Fruit fly (Drosophila melanogaster) whole organism, embryonic: ENCODE measurements around the gene Tsp5D.

ENCODE experiments used
- ATbp ChIP-seq: fragments of 200-800 bp; sonication (Bioruptor generic); optimal IDR thresholded peaks from 2 replicates; lab custom pipeline; 2017; ENCODE audit warnings: missing biosample characterization, mild to moderate bottlenecking, missing genetic modification characterization, missing genetic modification reagents
- Adf1 ChIP-seq: fragments of 200-800 bp; sonication (Bioruptor generic); IDR thresholded peaks from 2 replicates; pipeline ENCODE4 v1.3.6; 2022; ENCODE audit warnings: missing biosample characterization, missing genetic modification characterization
- Asciz ChIP-seq: fragments of 200-800 bp; sonication (Bioruptor generic); optimal IDR thresholded peaks from 2 replicates; lab custom pipeline; 2017; ENCODE audit warnings: missing biosample characterization, mild to moderate bottlenecking, missing genetic modification characterization, missing genetic modification reagents
- CG10543 ChIP-seq: fragments of 200-800 bp; sonication (Bioruptor generic); optimal IDR thresholded peaks from 3 replicates; lab custom pipeline; 2017; ENCODE audit warnings: missing biosample characterization, mild to moderate bottlenecking, missing genetic modification characterization, moderate library complexity
- CG10979 ChIP-seq: fragments of 200-800 bp; sonication (Bioruptor generic); optimal IDR thresholded peaks from 2 replicates; lab custom pipeline; 2018; ENCODE audit warnings: missing biosample characterization, mild to moderate bottlenecking, missing genetic modification characterization, moderate library complexity
- CG12219 ChIP-seq: fragments of 200-800 bp; sonication (Bioruptor generic); optimal IDR thresholded peaks from 3 replicates; lab custom pipeline; 2018; ENCODE audit warnings: missing biosample characterization, mild to moderate bottlenecking, missing genetic modification characterization
- CG12236 ChIP-seq: fragments of 200-800 bp; sonication (Bioruptor generic); optimal IDR thresholded peaks from 2 replicates; lab custom pipeline; 2016; ENCODE audit warnings: missing biosample characterization, missing genetic modification characterization
- CG12391 ChIP-seq: fragments of 200-800 bp; sonication (Bioruptor generic); optimal IDR thresholded peaks from 3 replicates; lab custom pipeline; 2018; ENCODE audit warnings: missing biosample characterization, mild to moderate bottlenecking, missing genetic modification characterization, moderate library complexity
- CG14710 ChIP-seq: fragments of 200-800 bp; sonication (Bioruptor generic); optimal IDR thresholded peaks from 3 replicates; lab custom pipeline; 2019; ENCODE audit warnings: missing biosample characterization, mild to moderate bottlenecking, missing genetic modification characterization, moderate library complexity
- CG15073 ChIP-seq: fragments of 200-800 bp; sonication (Bioruptor generic); optimal IDR thresholded peaks from 2 replicates; lab custom pipeline; 2016; ENCODE audit warnings: missing biosample characterization, missing genetic modification characterization
- CG15269 ChIP-seq: fragments of 200-800 bp; sonication (Bioruptor generic); optimal IDR thresholded peaks from 2 replicates; lab custom pipeline; 2018; ENCODE audit warnings: missing biosample characterization, mild to moderate bottlenecking, missing genetic modification characterization, moderate library complexity
- CG1603 ChIP-seq: fragments of 200-800 bp; sonication (Bioruptor generic); optimal IDR thresholded peaks from 2 replicates; lab custom pipeline; 2019; ENCODE audit warnings: missing biosample characterization, mild to moderate bottlenecking, missing genetic modification characterization, moderate library complexity
- CG17361 ChIP-seq: fragments of 200-800 bp; sonication (Bioruptor generic); IDR thresholded peaks from 3 replicates; pipeline ENCODE4 v1.3.6; 2022; ENCODE audit warnings: missing biosample characterization, missing genetic modification characterization
- CG2875 ChIP-seq: fragments of 200-800 bp; sonication (Bioruptor generic); optimal IDR thresholded peaks from 2 replicates; lab custom pipeline; 2017; ENCODE audit warnings: missing biosample characterization, mild to moderate bottlenecking, missing genetic modification characterization, missing genetic modification reagents
- CG32767 ChIP-seq: fragments of 200-800 bp; sonication (Bioruptor generic); IDR thresholded peaks from 2 replicates; pipeline ENCODE4 v1.3.6; 2022; ENCODE audit warnings: missing biosample characterization, missing genetic modification characterization
- CG3847 ChIP-seq: fragments of 200-800 bp; sonication (Bioruptor generic); IDR thresholded peaks from 2 replicates; pipeline ENCODE4 v1.3.6; 2022; ENCODE audit warnings: missing biosample characterization, missing genetic modification characterization
- CG8388 ChIP-seq: fragments of 200-800 bp; sonication (Bioruptor generic); optimal IDR thresholded peaks from 2 replicates; lab custom pipeline; 2019; ENCODE audit warnings: missing biosample characterization, mild to moderate bottlenecking, missing genetic modification characterization, moderate library complexity
- CG9727 ChIP-seq: fragments of 200-800 bp; sonication (Bioruptor generic); optimal IDR thresholded peaks from 3 replicates; lab custom pipeline; 2017; ENCODE audit warnings: missing biosample characterization, mild to moderate bottlenecking, missing genetic modification characterization
- Drgx ChIP-seq: fragments of 200-800 bp; sonication (Bioruptor generic); IDR thresholded peaks from 2 replicates; pipeline ENCODE4 v1.3.6; 2022; ENCODE audit warnings: missing biosample characterization, missing genetic modification characterization
- Fer3 ChIP-seq: fragments of 200-800 bp; sonication (Bioruptor generic); optimal IDR thresholded peaks from 2 replicates; lab custom pipeline; 2018; ENCODE audit warnings: missing biosample characterization, mild to moderate bottlenecking, missing genetic modification characterization, moderate library complexity
- Hmx ChIP-seq: fragments of 200-800 bp; sonication (Bioruptor generic); optimal IDR thresholded peaks from 2 replicates; lab custom pipeline; 2016; ENCODE audit warnings: missing biosample characterization, missing genetic modification characterization
- Hr51 ChIP-seq, 2 experiments: fragments of 200-800 bp; sonication (Bioruptor generic); optimal IDR thresholded peaks; 2 replicates in 1 of 2; 3 replicates in 1 of 2; lab custom pipeline; 2016 to 2018; ENCODE audit warnings: missing biosample characterization in 2 of 2, missing genetic modification characterization in 2 of 2, mild to moderate bottlenecking in 1 of 2, moderate library complexity in 1 of 2
- Hr78 ChIP-seq, 2 experiments: fragments of 200-800 bp in 1 of 2; fragments of >200 bp in 1 of 2; sonication (Bioruptor generic) in 1 of 2; optimal IDR thresholded peaks; 2 replicates each; lab custom pipeline; 2017 to 2019; ENCODE audit warnings: missing biosample characterization in 2 of 2, missing genetic modification characterization in 2 of 2, mild to moderate bottlenecking in 1 of 2, moderate library complexity in 1 of 2
- Med ChIP-seq: fragments of 200-800 bp; sonication (Bioruptor generic); peaks from one replicate; lab custom pipeline; 2016; ENCODE audit warnings: missing biosample characterization, missing genetic modification characterization, mild to moderate bottlenecking, inconsistent platforms, moderate library complexity
- NfI ChIP-seq: fragments of 200-800 bp; sonication (Bioruptor generic); optimal IDR thresholded peaks from 3 replicates; lab custom pipeline; 2018; ENCODE audit warnings: missing biosample characterization, mild to moderate bottlenecking, missing genetic modification characterization, moderate library complexity
- Ssrp ChIP-seq: fragments of 200-800 bp; sonication (Bioruptor generic); optimal IDR thresholded peaks from 2 replicates; lab custom pipeline; 2018; ENCODE audit warnings: missing biosample characterization, mild to moderate bottlenecking, missing genetic modification characterization, moderate library complexity
- Trl ChIP-seq, 3 experiments: fragments of >200 bp in 2 of 3; fragments of 200-800 bp in 1 of 3; sonication (Bioruptor generic) in 1 of 3; optimal IDR thresholded peaks; 2 replicates in 1 of 3; 3 replicates in 2 of 3; lab custom pipeline; 2016 to 2017; ENCODE audit warnings: missing biosample characterization in 1 of 3, missing genetic modification characterization in 1 of 3
- ap ChIP-seq: fragments of 200-800 bp; sonication (Bioruptor generic); IDR thresholded peaks from 2 replicates; pipeline ENCODE4 v1.3.6; 2022; ENCODE audit warnings: missing biosample characterization, missing genetic modification characterization
- bsh ChIP-seq, 2 experiments: fragments of 200-800 bp; sonication (Bioruptor generic); optimal IDR thresholded peaks; 2 replicates each; lab custom pipeline; 2017 to 2018; ENCODE audit warnings: mild to moderate bottlenecking in 2 of 2, missing biosample characterization in 2 of 2, missing genetic modification characterization in 2 of 2, moderate library complexity in 1 of 2
- chinmo ChIP-seq: fragments of 200-800 bp; sonication (Bioruptor generic); IDR thresholded peaks from 4 replicates; pipeline ENCODE4 v1.3.6; 2022; ENCODE audit warnings: missing biosample characterization, missing genetic modification characterization; ENCODE audit not compliant: partially characterized antibody
- crol ChIP-seq: fragments of 200-800 bp; sonication (Bioruptor generic); IDR thresholded peaks from 2 replicates; pipeline ENCODE4 v1.3.6; 2022; ENCODE audit warnings: missing biosample characterization, missing genetic modification characterization
- dmrt99B ChIP-seq: fragments of 200-800 bp; sonication (Bioruptor generic); optimal IDR thresholded peaks from 2 replicates; lab custom pipeline; 2018; ENCODE audit warnings: missing biosample characterization, mild to moderate bottlenecking, missing genetic modification characterization, moderate library complexity
- fd3F ChIP-seq: fragments of 200-800 bp; sonication (Bioruptor generic); optimal IDR thresholded peaks from 2 replicates; lab custom pipeline; 2018; ENCODE audit warnings: missing biosample characterization, mild to moderate bottlenecking, missing genetic modification characterization, moderate library complexity
- fd96Cb ChIP-seq: fragments of 200-800 bp; sonication (Bioruptor generic); optimal IDR thresholded peaks from 2 replicates; lab custom pipeline; 2018; ENCODE audit warnings: missing biosample characterization, mild to moderate bottlenecking, missing genetic modification characterization, moderate library complexity
- ftz-f1 ChIP-seq: fragments of 200-800 bp; sonication (Bioruptor generic); optimal IDR thresholded peaks from 2 replicates; lab custom pipeline; 2016; ENCODE audit warnings: missing biosample characterization, missing genetic modification characterization
- gcm ChIP-seq: fragments of 200-800 bp; sonication (Bioruptor generic); optimal IDR thresholded peaks from 2 replicates; lab custom pipeline; 2019; ENCODE audit warnings: missing biosample characterization, mild to moderate bottlenecking, missing genetic modification characterization, moderate library complexity
- gfzf ChIP-seq: fragments of 200-800 bp; sonication (Bioruptor generic); optimal IDR thresholded peaks from 2 replicates; lab custom pipeline; 2016; ENCODE audit warnings: missing biosample characterization, mild to moderate bottlenecking, missing genetic modification characterization, moderate library complexity
- gsb ChIP-seq: fragments of 200-800 bp; sonication (Bioruptor generic); IDR thresholded peaks from 2 replicates; pipeline ENCODE4 v1.3.6; 2022; ENCODE audit warnings: missing biosample characterization, missing genetic modification characterization
- gsb-n ChIP-seq: fragments of 200-800 bp; sonication (Bioruptor generic); optimal IDR thresholded peaks from 3 replicates; lab custom pipeline; 2018; ENCODE audit warnings: missing biosample characterization, mild to moderate bottlenecking, missing genetic modification characterization
- nerfin-1 ChIP-seq: fragments of 200-800 bp; sonication (Bioruptor generic); optimal IDR thresholded peaks from 3 replicates; lab custom pipeline; 2019; ENCODE audit warnings: missing biosample characterization, mild to moderate bottlenecking, missing genetic modification characterization, moderate library complexity
- nmo ChIP-seq: fragments of 200-800 bp; sonication (Bioruptor generic); optimal IDR thresholded peaks from 2 replicates; lab custom pipeline; 2018; ENCODE audit warnings: missing biosample characterization, mild to moderate bottlenecking, missing genetic modification characterization, moderate library complexity
- prd ChIP-seq, 3 experiments: fragments of >200 bp in 2 of 3; fragments of 200-800 bp in 1 of 3; sonication (Bioruptor generic) in 1 of 3; optimal IDR thresholded peaks in 2 of 3; IDR thresholded peaks in 1 of 3; 2 replicates in 2 of 3; 3 replicates in 1 of 3; pipeline versions ENCODE4 v1.3.6 to Lab custom; 2017 to 2022; ENCODE audit warnings: missing biosample characterization in 1 of 3, missing genetic modification characterization in 1 of 3
- salm ChIP-seq: fragments of 200-800 bp; sonication (Bioruptor generic); optimal IDR thresholded peaks from 2 replicates; lab custom pipeline; 2018; ENCODE audit warnings: missing biosample characterization, mild to moderate bottlenecking, missing genetic modification characterization
- sens ChIP-seq: fragments of 200-800 bp; sonication (Bioruptor generic); peaks from one replicate; lab custom pipeline; 2016; ENCODE audit warnings: missing biosample characterization, missing genetic modification characterization
- sqz ChIP-seq: fragments of 200-800 bp; sonication (Bioruptor generic); optimal IDR thresholded peaks from 3 replicates; lab custom pipeline; 2018; ENCODE audit warnings: missing biosample characterization, mild to moderate bottlenecking, missing genetic modification characterization
- sug ChIP-seq: fragments of 200-800 bp; optimal IDR thresholded peaks from 2 replicates; lab custom pipeline; 2019; ENCODE audit warnings: missing biosample characterization, mild to moderate bottlenecking, missing genetic modification characterization, moderate library complexity
- trem ChIP-seq: fragments of 200-800 bp; optimal IDR thresholded peaks from 3 replicates; lab custom pipeline; 2019; ENCODE audit warnings: missing biosample characterization, mild to moderate bottlenecking, missing genetic modification characterization, moderate library complexity

The Tsp5D gene

DNA sequence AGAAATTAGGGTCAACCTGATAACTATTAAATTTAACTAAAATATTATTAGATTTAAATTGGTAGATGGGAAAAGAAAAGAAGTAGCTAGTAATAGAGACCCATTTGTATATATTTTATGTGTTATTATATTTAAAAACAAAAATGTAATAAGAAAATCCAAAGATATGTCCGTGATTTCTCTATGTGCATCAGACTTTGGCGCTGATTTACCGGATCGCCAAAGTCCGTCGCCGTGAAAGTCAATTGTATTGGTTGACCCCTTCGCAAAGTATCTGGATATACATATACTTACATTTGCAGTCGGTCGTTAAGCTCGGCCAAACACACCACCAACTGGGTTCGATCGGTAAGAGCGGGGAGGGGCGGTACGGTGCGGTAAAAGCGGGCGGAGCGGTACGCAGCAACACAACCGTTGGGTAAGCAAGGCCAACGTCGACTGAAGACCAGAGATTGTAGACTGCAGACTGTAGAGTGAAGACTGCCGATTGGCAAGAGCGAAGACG lies 2.4 kb upstream of the Tsp5D start (continued):
- TF ChIP-seq CG10979 (tag; lab: Kevin White, UChicago) (peak; percentile 45), CG12236 (GFP tag; lab: Kevin White, UChicago) (no peak), CG12219 (GFP tag; lab: Kevin White, UChicago) (no peak), NfI (no peak), CG2875 (GFP tag; lab: Kevin White, UChicago) (peak; percentile 23), CG15269 (tag; lab: Kevin White, UChicago) (peak; percentile 18), CG8388 (GFP tag; lab: Kevin White, UChicago) (peak; percentile 45), Adf1 (GFP tag; lab: Robert Waterston, UW) (no peak), CG3847 (no peak), prd (optimal IDR thresholded peaks at IDR 0.05; lab: Kevin White, UChicago) (no peak), prd (GFP tag; IDR thresholded peaks at IDR 0.05; lab: Robert Waterston, UW) (0 out of 3 replicates have a peak, but pooled peaks have one; percentile 23), gsb-n (tag; lab: Kevin White, UChicago) (peak; percentile 42), fd3F (GFP tag; lab: Kevin White, UChicago) (no peak), chinmo (GFP tag; lab: Robert Waterston, UW) (0 out of 4 replicates have a peak, but pooled peaks have one; percentile 57), CG14710 (tag; lab: Kevin White, UChicago) (peak; percentile 3), ap (GFP tag; lab: Robert Waterston, UW) (peak; percentile 35; the same call in 1 of the 2 replicates), Fer3 (no peak), Hr78 (GFP tag; optimal IDR thresholded peaks at IDR 0.05; lab: Kevin White, UChicago) (peak in 1 of 2 experiments; percentile 56), sens (GFP tag; lab: Kevin White, UChicago) (peak; percentile 23), salm (peak; percentile 20), trem (tag; lab: Kevin White, UChicago) (peak; percentile 3), gsb (GFP tag; lab: Robert Waterston, UW) (no peak), CG9727 (GFP tag; lab: Kevin White, UChicago) (no peak), CG10543 (peak; percentile 10), Ssrp (peak; percentile 39), CG1603 (tag; lab: Kevin White, UChicago) (no peak), bsh (GFP tag; optimal IDR thresholded peaks at IDR 0.05; lab: Kevin White, UChicago) (peak; percentile 39 to 54), Drgx (GFP tag; lab: Robert Waterston, UW) (peak; percentile 67; the same call in 1 of the 2 replicates), dmrt99B (tag; lab: Kevin White, UChicago) (peak; percentile 56), gfzf (no peak), Hmx (GFP tag; lab: Kevin White, UChicago) (no peak), Trl (optimal IDR thresholded peaks at IDR 0.05; lab: Kevin White, UChicago) (no peak), Trl (GFP tag; optimal IDR thresholded peaks at IDR 0.05; lab: Kevin White, UChicago) (no peak), CG32767 (GFP tag; lab: Robert Waterston, UW) (no peak), Med (GFP tag; lab: Kevin White, UChicago) (peak; percentile 30), gcm (GFP tag; lab: Kevin White, UChicago) (peak; percentile 12), sqz (peak; percentile 0), ATbp (peak; percentile 37), CG17361 (GFP tag; lab: Robert Waterston, UW) (0 out of 3 replicates have a peak, but pooled peaks have one; percentile 43), Hr51 (GFP tag; optimal IDR thresholded peaks at IDR 0.05; lab: Kevin White, UChicago) (peak in 1 of 2 experiments; percentile 66), nerfin-1 (tag; lab: Kevin White, UChicago) (peak; percentile 8), Asciz (peak; percentile 25), fd96Cb (tag; lab: Kevin White, UChicago) (peak; percentile 33), crol (GFP tag; lab: Robert Waterston, UW) (peak; percentile 84), ftz-f1 (GFP tag; lab: Kevin White, UChicago) (peak; percentile 25), nmo (peak; percentile 38), CG15073 (GFP tag; lab: Kevin White, UChicago) (no peak), CG12391 (tag; lab: Kevin White, UChicago) (peak; percentile 59), sug (no peak)
